Worm (Caenorhabditis elegans) whole organism, young adult: ENCODE results near the gene ZK662.2.

Source experiments
- F33H1.4 ChIP-seq: fragments of 200-800 bp; sonication (Bioruptor generic); IDR thresholded peaks from 2 replicates; pipeline ENCODE4 v1.3.6; 2022; ENCODE audit warnings: missing genetic modification reagents, missing genetic modification characterization, missing compliant biosample characterization
- F49E8.2 ChIP-seq: sonication (generic microtip); optimal IDR thresholded peaks from 3 replicates; lab custom pipeline; 2017; ENCODE audit warnings: missing genetic modification characterization, mild to moderate bottlenecking, missing compliant biosample characterization, antibody characterized with exemption, moderate library complexity; ENCODE audit not compliant: insufficient read depth
- Y53G8AR.9 ChIP-seq: fragments of 200-800 bp; sonication (Bioruptor generic); conservative IDR thresholded peaks from 2 replicates; pipeline ENCODE4 v1.3.6; 2022; ENCODE audit warnings: missing genetic modification reagents, missing genetic modification characterization, missing compliant biosample characterization
- athp-1 ChIP-seq: sonication (generic microtip); optimal IDR thresholded peaks from 2 replicates; lab custom pipeline; 2017; ENCODE audit warnings: mild to moderate bottlenecking, missing genetic modification characterization, missing compliant biosample characterization
- dpl-1 ChIP-seq: fragments of 150-350 bp; optimal IDR thresholded peaks from 2 replicates; lab custom pipeline; 2014; ENCODE audit warnings: missing biosample characterization, missing genetic modification reagents, missing genetic modification characterization
- egrh-3 ChIP-seq: fragments of 200-800 bp; sonication (Bioruptor generic); IDR thresholded peaks from 2 replicates; pipeline ENCODE4 v1.3.6; 2022; ENCODE audit warnings: missing genetic modification reagents, missing genetic modification characterization, missing compliant biosample characterization
- hmg-20 ChIP-seq: fragments of 200-800 bp; sonication (Bioruptor generic); IDR thresholded peaks from 2 replicates; pipeline ENCODE4 v1.3.6; 2022; ENCODE audit warnings: missing genetic modification reagents, missing genetic modification characterization, missing compliant biosample characterization
- nfya-1 ChIP-seq: sonication (generic microtip); optimal IDR thresholded peaks from 2 replicates; lab custom pipeline; 2017; ENCODE audit warnings: antibody characterized with exemption, missing compliant biosample characterization, missing genetic modification characterization, borderline replicate concordance; ENCODE audit not compliant: insufficient read depth
- ztf-25 ChIP-seq: fragments of 200-800 bp; sonication (Bioruptor generic); IDR thresholded peaks from 2 replicates; pipeline ENCODE4 v1.3.6; 2022; ENCODE audit warnings: missing genetic modification reagents, missing genetic modification characterization, missing compliant biosample characterization
- ztf-26 ChIP-seq: sonication (generic microtip); optimal IDR thresholded peaks from 2 replicates; lab custom pipeline; 2017; ENCODE audit warnings: missing genetic modification characterization, missing compliant biosample characterization

DNA sequence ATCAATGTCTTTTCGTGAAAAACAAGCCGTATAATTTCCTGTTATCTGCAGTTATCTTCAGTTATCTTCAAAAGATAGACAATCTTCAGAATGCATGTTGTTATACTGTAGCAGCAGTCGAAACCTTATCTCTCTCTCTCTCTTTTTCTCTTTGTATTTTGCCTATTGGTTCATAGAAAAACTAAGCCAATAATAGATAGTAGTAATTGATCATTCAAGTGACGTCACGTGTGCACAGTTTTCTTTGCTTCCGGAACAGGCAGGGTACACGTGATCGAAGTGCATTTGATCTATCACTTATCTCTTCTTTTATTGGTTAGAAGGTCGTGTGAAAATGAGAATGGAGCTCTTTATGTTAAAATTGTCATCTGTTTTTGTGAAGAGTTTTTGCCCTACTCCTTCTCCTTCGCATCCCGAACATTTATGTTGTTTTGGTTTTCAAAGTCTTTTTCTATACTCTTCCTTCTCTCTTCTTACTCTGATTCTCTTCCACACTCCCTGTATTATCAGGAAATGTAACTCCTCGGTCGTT lies 8.1 kb downstream of the ZK662.2 start:
- TF ChIP-seq F33H1.4 = no peak
- no peak for TF ChIP-seq athp-1 (tag; lab: Kevin White, UChicago)
- TF ChIP-seq nfya-1 (tag; lab: Kevin White, UChicago) = no peak
- TF ChIP-seq Y53G8AR.9 (GFP tag; lab: Robert Waterston, UW) = no peak
- no peak for TF ChIP-seq F49E8.2
- no peak for TF ChIP-seq ztf-26 (tag; lab: Kevin White, UChicago)
- TF ChIP-seq hmg-20 = no peak
- TF ChIP-seq egrh-3 (GFP tag; lab: Robert Waterston, UW) = no peak
- no peak for TF ChIP-seq dpl-1 (GFP tag; lab: Kevin White, UChicago)
- no peak for TF ChIP-seq ztf-25
